Worm (Caenorhabditis elegans) whole organism, L3 larva: ENCODE results near the gene eak-4.
"Not testable (repeated sequence)": the region's sequence is repeated elsewhere in the genome, so short reads cannot be mapped to it uniquely, and the experiment has no call there.

Experiments
- R02D3.7 ChIP-seq: fragments of 150-350 bp; optimal IDR thresholded peaks from 2 replicates; lab custom pipeline; 2014; ENCODE audit warnings: missing biosample characterization, missing genetic modification characterization
- ZK546.5 ChIP-seq: sonication (generic microtip); optimal IDR thresholded peaks from 2 replicates; lab custom pipeline; 2017; ENCODE audit warnings: missing biosample characterization, missing genetic modification characterization
- aly-2 ChIP-seq: fragments of 150-350 bp; optimal IDR thresholded peaks from 2 replicates; lab custom pipeline; 2014; ENCODE audit warnings: missing biosample characterization, missing genetic modification characterization
- ceh-16 ChIP-seq: sonication (generic microtip); optimal IDR thresholded peaks from 2 replicates; lab custom pipeline; 2017; ENCODE audit warnings: missing biosample characterization, missing genetic modification characterization
- ceh-28 ChIP-seq: fragments of 150-350 bp; optimal IDR thresholded peaks from 2 replicates; lab custom pipeline; 2014; ENCODE audit warnings: missing biosample characterization, missing genetic modification reagents, missing genetic modification characterization
- ceh-82 ChIP-seq: fragments of 150-350 bp; optimal IDR thresholded peaks from 2 replicates; lab custom pipeline; 2014; ENCODE audit warnings: missing biosample characterization, missing genetic modification characterization
- daf-12 ChIP-seq: fragments of 150-350 bp; optimal IDR thresholded peaks from 2 replicates; lab custom pipeline; 2014; ENCODE audit warnings: missing biosample characterization, missing genetic modification reagents, missing genetic modification characterization
- egl-27 ChIP-seq: sonication (generic microtip); optimal IDR thresholded peaks from 4 replicates; lab custom pipeline; 2017; ENCODE audit warnings: missing biosample characterization, missing genetic modification reagents, missing genetic modification characterization
- egl-5 ChIP-seq: fragments of 150-350 bp; optimal IDR thresholded peaks from 2 replicates; lab custom pipeline; 2017; ENCODE audit warnings: missing biosample characterization, missing genetic modification reagents, missing genetic modification characterization, inconsistent platforms
- elt-1 ChIP-seq: fragments of 150-350 bp; optimal IDR thresholded peaks from 2 replicates; lab custom pipeline; 2014; ENCODE audit warnings: missing biosample characterization, missing genetic modification characterization
- elt-2 ChIP-seq: sonication (generic microtip); optimal IDR thresholded peaks from 2 replicates; lab custom pipeline; 2016; ENCODE audit warnings: missing genetic modification reagents, mild to moderate bottlenecking, missing genetic modification characterization, missing compliant biosample characterization
- elt-3 ChIP-seq, 3 experiments: fragments of 150-350 bp in 1 of 3; sonication (generic microtip) in 2 of 3; optimal IDR thresholded peaks; 2 replicates in 2 of 3; 4 replicates in 1 of 3; lab custom pipeline; 2014 to 2017; ENCODE audit warnings: missing biosample characterization in 3 of 3, missing genetic modification characterization in 3 of 3
- eor-1 ChIP-seq, 2 experiments: fragments of 150-350 bp; optimal IDR thresholded peaks; 2 replicates each; lab custom pipeline; 2014 to 2018; ENCODE audit warnings: missing biosample characterization in 2 of 2, missing genetic modification characterization in 2 of 2
- fkh-10 ChIP-seq: sonication (generic microtip); optimal IDR thresholded peaks from 2 replicates; lab custom pipeline; 2017; ENCODE audit warnings: missing biosample characterization, missing genetic modification reagents, missing genetic modification characterization
- fkh-2 ChIP-seq: fragments of 150-350 bp; optimal IDR thresholded peaks from 2 replicates; lab custom pipeline; 2014; ENCODE audit warnings: missing biosample characterization, missing genetic modification reagents, missing genetic modification characterization
- fos-1 ChIP-seq: fragments of 150-350 bp; optimal IDR thresholded peaks from 2 replicates; lab custom pipeline; 2014; ENCODE audit warnings: missing biosample characterization, missing genetic modification characterization
- hmg-11 ChIP-seq: sonication (generic microtip); optimal IDR thresholded peaks from 2 replicates; lab custom pipeline; 2016; ENCODE audit warnings: missing genetic modification characterization, missing compliant biosample characterization
- jun-1 ChIP-seq: fragments of 150-350 bp; optimal IDR thresholded peaks from 2 replicates; lab custom pipeline; 2014; ENCODE audit warnings: missing biosample characterization, missing genetic modification reagents, missing genetic modification characterization
- lin-15B ChIP-seq: fragments of 150-350 bp; optimal IDR thresholded peaks from 2 replicates; lab custom pipeline; 2014; ENCODE audit warnings: missing biosample characterization, missing genetic modification characterization
- lsy-12 ChIP-seq: sonication (generic microtip); optimal IDR thresholded peaks from 2 replicates; lab custom pipeline; 2016; ENCODE audit warnings: mild to moderate bottlenecking, missing genetic modification characterization, missing compliant biosample characterization
- mml-1 ChIP-seq: fragments of 150-350 bp; sonication (generic microtip); optimal IDR thresholded peaks from 3 replicates; lab custom pipeline; 2014; ENCODE audit warnings: missing biosample characterization, missing genetic modification characterization
- nfya-1 ChIP-seq: sonication (generic microtip); optimal IDR thresholded peaks from 2 replicates; lab custom pipeline; 2017; ENCODE audit warnings: missing genetic modification characterization, mild to moderate bottlenecking, missing compliant biosample characterization, antibody characterized with exemption, moderate library complexity; ENCODE audit not compliant: insufficient read depth
- nhr-11 ChIP-seq: fragments of 150-350 bp; optimal IDR thresholded peaks from 2 replicates; lab custom pipeline; 2014; ENCODE audit warnings: missing biosample characterization, missing genetic modification characterization
- nhr-12 ChIP-seq: fragments of 150-350 bp; optimal IDR thresholded peaks from 2 replicates; lab custom pipeline; 2014; ENCODE audit warnings: missing biosample characterization, missing genetic modification characterization
- nhr-237 ChIP-seq: fragments of 150-350 bp; optimal IDR thresholded peaks from 2 replicates; lab custom pipeline; 2014; ENCODE audit warnings: missing biosample characterization, missing genetic modification characterization
- nhr-25 ChIP-seq: sonication (generic microtip); optimal IDR thresholded peaks from 2 replicates; lab custom pipeline; 2017; ENCODE audit warnings: missing biosample characterization, missing genetic modification characterization
- nhr-28 ChIP-seq: fragments of 150-350 bp; optimal IDR thresholded peaks from 2 replicates; lab custom pipeline; 2014; ENCODE audit warnings: missing biosample characterization, missing genetic modification characterization
- nhr-43 ChIP-seq: sonication (generic microtip); optimal IDR thresholded peaks from 2 replicates; lab custom pipeline; 2016; ENCODE audit warnings: mild to moderate bottlenecking, missing genetic modification characterization, missing compliant biosample characterization; ENCODE audit not compliant: poor library complexity, severe bottlenecking
- nhr-76 ChIP-seq: fragments of 150-350 bp; sonication (generic microtip); optimal IDR thresholded peaks from 5 replicates; lab custom pipeline; 2014; ENCODE audit warnings: missing biosample characterization, missing genetic modification characterization
- nhr-77 ChIP-seq: fragments of 150-350 bp; optimal IDR thresholded peaks from 2 replicates; lab custom pipeline; 2014; ENCODE audit warnings: missing biosample characterization, missing genetic modification characterization
- pha-4 ChIP-seq: fragments of 150-350 bp; optimal IDR thresholded peaks from 2 replicates; lab custom pipeline; 2014; ENCODE audit warnings: missing biosample characterization, missing genetic modification reagents, missing genetic modification characterization
- pqm-1 ChIP-seq: fragments of 150-350 bp; optimal IDR thresholded peaks from 2 replicates; lab custom pipeline; 2017; ENCODE audit warnings: missing biosample characterization, missing genetic modification characterization, inconsistent platforms
- sea-2 ChIP-seq: fragments of 150-350 bp; sonication (generic microtip); optimal IDR thresholded peaks from 4 replicates; lab custom pipeline; 2014; ENCODE audit warnings: missing biosample characterization, missing genetic modification reagents, missing genetic modification characterization
- snpc-4 ChIP-seq: fragments of 150-350 bp; optimal IDR thresholded peaks from 2 replicates; lab custom pipeline; 2014; ENCODE audit warnings: missing biosample characterization, missing genetic modification characterization
- tbx-2 ChIP-seq: sonication (generic microtip); optimal IDR thresholded peaks from 2 replicates; lab custom pipeline; 2016; ENCODE audit warnings: mild to moderate bottlenecking, missing genetic modification characterization, missing compliant biosample characterization
- unc-39 ChIP-seq: sonication (generic microtip); optimal IDR thresholded peaks from 4 replicates; lab custom pipeline; 2017; ENCODE audit warnings: missing biosample characterization, missing genetic modification characterization
- unc-62 ChIP-seq: fragments of 150-350 bp; sonication (generic microtip); optimal IDR thresholded peaks from 4 replicates; lab custom pipeline; 2014; ENCODE audit warnings: missing biosample characterization, missing genetic modification reagents, missing genetic modification characterization
- zag-1 ChIP-seq: fragments of 150-350 bp; optimal IDR thresholded peaks from 2 replicates; lab custom pipeline; 2014; ENCODE audit warnings: missing biosample characterization, missing genetic modification characterization
- ztf-4 ChIP-seq: fragments of 150-350 bp; optimal IDR thresholded peaks from 2 replicates; lab custom pipeline; 2014; ENCODE audit warnings: missing biosample characterization, missing genetic modification characterization

The eak-4 gene

DNA sequence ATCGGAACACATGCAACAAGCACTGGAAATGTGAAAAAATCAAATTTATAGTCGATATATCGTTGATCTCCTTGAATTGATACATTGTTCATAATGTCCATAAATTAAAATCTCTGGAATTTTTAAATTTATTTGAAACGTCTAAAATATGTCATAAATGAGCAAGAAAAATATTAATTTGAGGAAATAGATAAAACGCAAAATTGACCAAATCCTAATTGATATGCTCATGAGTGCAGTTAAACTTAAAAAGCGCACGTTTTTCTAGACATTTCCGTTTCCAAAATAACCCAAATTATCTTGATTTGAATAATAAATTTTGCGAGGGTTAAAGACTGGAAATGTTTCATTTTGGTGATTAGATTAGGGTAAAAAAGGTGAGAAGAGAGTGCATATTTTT is 2.8 kb downstream of the eak-4 start, which contains the start of gene sru-13:
Gene sru-13, minus strand, starts transcription at position 101 of the 400 bp plus-strand sequence.
- TF ChIP-seq egl-5 (tag; lab: Kevin White, UChicago), result no peak
- TF ChIP-seq jun-1 (tag; lab: Kevin White, UChicago), result no peak
- no peak for TF ChIP-seq tbx-2 (tag; lab: Kevin White, UChicago)
- no peak for TF ChIP-seq pha-4 (tag; lab: Kevin White, UChicago)
- TF ChIP-seq ceh-28 (tag; lab: Kevin White, UChicago), result no peak
- TF ChIP-seq ztf-4 (tag; lab: Kevin White, UChicago), result no peak
- no peak for TF ChIP-seq ZK546.5 (tag; lab: Kevin White, UChicago)

DNA sequence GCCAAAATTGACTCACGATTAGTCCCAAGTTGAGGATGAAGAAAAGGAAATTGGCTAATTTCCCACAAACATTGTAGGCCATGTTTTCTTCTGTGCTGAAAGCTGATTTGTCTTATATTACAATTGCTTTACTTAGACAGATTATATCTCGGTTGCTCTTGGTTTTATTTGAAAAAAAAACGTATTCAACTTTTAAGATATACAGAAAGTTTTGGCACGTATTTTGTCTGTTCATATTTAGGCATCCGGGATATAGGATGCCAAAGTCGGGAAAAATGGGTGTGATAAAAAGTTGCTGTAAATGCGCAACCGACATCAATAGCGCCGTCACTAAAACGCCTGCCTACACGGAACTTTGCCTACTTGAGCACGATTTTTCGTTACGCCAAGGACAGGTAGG is 5.2 kb downstream of the eak-4 start, which contains the start of gene tsp-4:
Gene tsp-4, minus strand, starts transcription at position 101 of the 400 bp plus-strand sequence.
- no peak for TF ChIP-seq jun-1 (tag; lab: Kevin White, UChicago)
- TF ChIP-seq fkh-2 (tag; lab: Kevin White, UChicago), result no peak
- TF ChIP-seq lsy-12 (tag; lab: Kevin White, UChicago), result no peak
- TF ChIP-seq nhr-43 (tag; lab: Kevin White, UChicago), result no peak
- TF ChIP-seq unc-62 (GFP tag; lab: Kevin White, UChicago), result no peak
- TF ChIP-seq eor-1 (tag; optimal IDR thresholded peaks at IDR 0.05; lab: Kevin White, UChicago), result no peak
- no peak for TF ChIP-seq nhr-77
- TF ChIP-seq pha-4 (tag; lab: Kevin White, UChicago), result no peak
- TF ChIP-seq nhr-28 (tag; lab: Kevin White, UChicago), result no peak
- no peak for TF ChIP-seq pqm-1 (tag; lab: Kevin White, UChicago)
- no peak for TF ChIP-seq fkh-10 (GFP tag; lab: Kevin White, UChicago)
- TF ChIP-seq egl-27 (tag; lab: Kevin White, UChicago), result no peak
- TF ChIP-seq nfya-1, result no peak
- TF ChIP-seq snpc-4 (tag; lab: Kevin White, UChicago), result no peak
- TF ChIP-seq R02D3.7 (tag; lab: Kevin White, UChicago), result no peak
- no peak for TF ChIP-seq unc-39 (tag; lab: Kevin White, UChicago)
- no peak for TF ChIP-seq lin-15B (tag; lab: Kevin White, UChicago)
- TF ChIP-seq ceh-82, result no peak
- no peak for TF ChIP-seq ceh-28 (tag; lab: Kevin White, UChicago)
- TF ChIP-seq ZK546.5 (tag; lab: Kevin White, UChicago), result no peak

DNA sequence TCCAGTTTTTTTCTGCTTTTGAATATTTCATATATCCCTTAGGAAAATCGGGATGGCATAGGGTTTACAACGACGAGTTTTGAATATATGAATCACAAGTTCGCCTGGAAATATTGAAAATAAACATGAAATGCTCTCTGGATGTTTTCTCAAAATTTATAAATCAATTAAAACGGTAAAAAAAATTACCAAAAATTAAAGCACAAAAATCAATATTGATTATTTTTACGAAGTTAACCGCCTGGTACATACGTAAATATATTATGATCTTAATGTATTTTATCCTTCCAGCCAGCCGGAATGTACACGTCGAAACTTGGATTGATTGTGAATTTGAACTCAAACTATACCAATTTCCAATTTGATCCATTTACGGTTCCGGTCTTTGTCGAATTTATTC is 19.9 kb downstream of the eak-4 start, which contains the start of gene sru-17:
Gene sru-17, plus strand, starts transcription at position 301 of the 400 bp plus-strand sequence.
- not testable (repeated sequence) for TF ChIP-seq hmg-11 (tag; lab: Kevin White, UChicago); unc-62 (GFP tag; lab: Kevin White, UChicago); ceh-82

DNA sequence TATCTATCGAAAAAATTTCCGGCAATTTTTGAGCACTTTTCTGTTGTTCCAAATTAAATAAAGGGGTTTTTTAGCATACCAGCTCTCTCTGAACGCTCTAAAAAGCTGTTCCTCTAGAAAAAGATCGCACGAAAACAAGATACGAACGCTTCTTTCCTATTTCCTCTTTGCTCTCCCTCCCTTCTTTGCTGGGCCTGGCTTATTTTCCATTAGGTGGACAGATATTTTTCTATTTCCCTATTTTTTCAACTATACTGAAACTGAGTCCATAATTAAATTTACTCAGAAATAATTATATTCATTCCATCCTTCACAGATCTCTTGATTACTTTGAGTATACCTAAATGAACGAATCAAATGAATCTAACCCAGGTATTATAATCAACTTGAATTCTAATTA is 23.4 kb downstream of the eak-4 start, which contains the start of gene sru-18:
Gene sru-18, plus strand, starts transcription at position 301 of the 400 bp plus-strand sequence.
- TF ChIP-seq hmg-11 (tag; lab: Kevin White, UChicago), result no peak
- no peak for TF ChIP-seq fos-1
- TF ChIP-seq elt-2, result no peak
- TF ChIP-seq R02D3.7 (tag; lab: Kevin White, UChicago), result no peak
- no peak for TF ChIP-seq ZK546.5 (tag; lab: Kevin White, UChicago)
- TF ChIP-seq nhr-12 (tag; lab: Kevin White, UChicago), result no peak
- TF ChIP-seq snpc-4 (tag; lab: Kevin White, UChicago), result no peak
- TF ChIP-seq mml-1 (tag; lab: Kevin White, UChicago), result no peak
- no peak for TF ChIP-seq zag-1 (tag; lab: Kevin White, UChicago)
- no peak for TF ChIP-seq nhr-11 (tag; lab: Kevin White, UChicago)
- TF ChIP-seq pqm-1 (tag; lab: Kevin White, UChicago), result no peak
- TF ChIP-seq sea-2 (GFP tag; lab: Kevin White, UChicago), result no peak
- TF ChIP-seq lin-15B (tag; lab: Kevin White, UChicago), result no peak
- no peak for TF ChIP-seq nfya-1
- TF ChIP-seq ceh-16 (tag; lab: Kevin White, UChicago), result no peak
- TF ChIP-seq unc-62 (GFP tag; lab: Kevin White, UChicago), result no peak

DNA sequence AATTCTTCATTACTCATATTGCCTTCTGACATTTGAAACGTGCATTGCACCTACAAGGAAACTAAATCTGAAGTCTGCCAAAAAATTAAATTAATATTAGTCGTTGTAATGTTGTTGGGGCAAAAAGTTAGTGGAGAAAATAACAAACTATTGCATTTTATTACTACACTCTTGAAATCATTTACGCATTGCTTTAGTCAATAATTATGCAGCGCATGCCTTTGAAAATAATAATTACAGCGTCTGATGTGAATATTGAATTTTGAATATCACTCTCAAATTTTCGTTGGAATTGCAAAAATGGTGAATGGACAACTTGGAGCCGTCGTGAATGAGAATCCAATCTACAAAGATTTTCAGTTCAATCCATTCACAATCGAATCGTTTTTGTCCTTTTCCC is 27.1 kb downstream of the eak-4 start, which contains the start of gene sru-19:
Gene sru-19, plus strand, starts transcription at position 301 of the 400 bp plus-strand sequence.
- TF ChIP-seq daf-12 (tag; lab: Kevin White, UChicago), result no peak
- no peak for TF ChIP-seq ceh-82
- no peak for TF ChIP-seq tbx-2 (tag; lab: Kevin White, UChicago)
- TF ChIP-seq elt-1, result no peak
- TF ChIP-seq nhr-25 (tag; lab: Kevin White, UChicago), result no peak
- TF ChIP-seq R02D3.7 (tag; lab: Kevin White, UChicago), result no peak
- no peak for TF ChIP-seq zag-1 (tag; lab: Kevin White, UChicago)
- no peak for TF ChIP-seq nhr-43 (tag; lab: Kevin White, UChicago)
- TF ChIP-seq nhr-76 (tag; lab: Kevin White, UChicago), result no peak
- TF ChIP-seq fkh-10 (GFP tag; lab: Kevin White, UChicago), result no peak
- TF ChIP-seq elt-3 (tag; optimal IDR thresholded peaks at IDR 0.05; lab: Kevin White, UChicago), result no peak
- TF ChIP-seq nhr-237 (tag; lab: Kevin White, UChicago), result no peak
- no peak for TF ChIP-seq hmg-11 (tag; lab: Kevin White, UChicago)
- TF ChIP-seq aly-2 (tag; lab: Kevin White, UChicago), result no peak
- no peak for TF ChIP-seq sea-2 (GFP tag; lab: Kevin White, UChicago)
- TF ChIP-seq egl-5 (tag; lab: Kevin White, UChicago), result no peak
- no peak for TF ChIP-seq elt-2
- TF ChIP-seq lin-15B (tag; lab: Kevin White, UChicago), result no peak
- no peak for TF ChIP-seq nhr-77
- TF ChIP-seq jun-1 (tag; lab: Kevin White, UChicago), result no peak
